Fruit fly (Drosophila melanogaster) whole organism: ENCODE data around the gene Smug.

ENCODE experiments used
- CG8478 ChIP-seq: fragments of >200 bp; optimal IDR thresholded peaks from 2 replicates; lab custom pipeline; 2018; ENCODE audit warnings: inconsistent platforms
- Dll ChIP-seq: fragments of >200 bp; optimal IDR thresholded peaks from 2 replicates; lab custom pipeline; 2017
- pan ChIP-seq: fragments of >200 bp; optimal IDR thresholded peaks from 2 replicates; lab custom pipeline; 2017
- psq ChIP-seq: fragments of >200 bp; optimal IDR thresholded peaks from 2 replicates; lab custom pipeline; 2017
- usp ChIP-seq: fragments of >200 bp; optimal IDR thresholded peaks from 2 replicates; lab custom pipeline; 2017; ENCODE audit warnings: missing biosample characterization, missing genetic modification characterization, mixed read lengths

dm6 chr3R:17121277-17121676, 29.1 kb upstream of the Smug start, which contains the start of gene CG42779:
- TF ChIP-seq psq (lab: Kevin White, UChicago) (no peak), CG8478 (lab: Kevin White, UChicago) (no peak), usp (GFP tag; lab: Kevin White, UChicago) (no peak), pan (no peak), Dll (lab: Kevin White, UChicago) (no peak)
